Fruit fly (Drosophila melanogaster) whole organism, embryonic: Measurements from ENCODE around the gene Cnot4.

Source experiments
- BtbVII ChIP-seq: fragments of 200-800 bp; sonication (Bioruptor generic); optimal IDR thresholded peaks from 3 replicates; lab custom pipeline; 2017; ENCODE audit warnings: missing biosample characterization, mild to moderate bottlenecking, missing genetic modification characterization
- C15 ChIP-seq: fragments of 200-800 bp; sonication (Bioruptor generic); IDR thresholded peaks from 3 replicates; pipeline ENCODE4 v1.3.6; 2022; ENCODE audit warnings: missing biosample characterization, missing genetic modification characterization
- CG12659 ChIP-seq: fragments of 200-800 bp; sonication (Bioruptor generic); optimal IDR thresholded peaks from 3 replicates; lab custom pipeline; 2017; ENCODE audit warnings: mild to moderate bottlenecking, missing biosample characterization, missing genetic modification reagents, missing genetic modification characterization
- CG13287 ChIP-seq: fragments of 200-800 bp; sonication (Bioruptor generic); IDR thresholded peaks from 2 replicates; pipeline ENCODE4 v1.3.6; 2022; ENCODE audit warnings: missing biosample characterization, missing genetic modification characterization; ENCODE audit not compliant: partially characterized antibody
- CG13775 ChIP-seq: fragments of 200-800 bp; sonication (Bioruptor generic); optimal IDR thresholded peaks from 3 replicates; lab custom pipeline; 2017; ENCODE audit warnings: missing biosample characterization, mild to moderate bottlenecking, missing genetic modification characterization
- CG14710 ChIP-seq: fragments of 200-800 bp; sonication (Bioruptor generic); optimal IDR thresholded peaks from 3 replicates; lab custom pipeline; 2019; ENCODE audit warnings: missing biosample characterization, mild to moderate bottlenecking, missing genetic modification characterization, moderate library complexity
- CG17385 ChIP-seq: fragments of 200-800 bp; sonication (Bioruptor generic); optimal IDR thresholded peaks from 3 replicates; lab custom pipeline; 2018; ENCODE audit warnings: missing biosample characterization, mild to moderate bottlenecking, missing genetic modification characterization
- CG17829 ChIP-seq: fragments of 200-800 bp; optimal IDR thresholded peaks from 2 replicates; lab custom pipeline; 2019; ENCODE audit warnings: missing biosample characterization, mild to moderate bottlenecking, missing genetic modification characterization, moderate library complexity
- CG2202 ChIP-seq: fragments of 200-800 bp; sonication (Bioruptor generic); optimal IDR thresholded peaks from 2 replicates; lab custom pipeline; 2018; ENCODE audit warnings: missing biosample characterization, mild to moderate bottlenecking, missing genetic modification characterization
- CG2712 ChIP-seq: fragments of 200-800 bp; optimal IDR thresholded peaks from 3 replicates; lab custom pipeline; 2019; ENCODE audit warnings: missing biosample characterization, mild to moderate bottlenecking, missing genetic modification characterization, moderate library complexity
- CG32532 ChIP-seq: fragments of 200-800 bp; sonication (Bioruptor generic); IDR thresholded peaks from 2 replicates; pipeline ENCODE4 v1.3.6; 2022; ENCODE audit warnings: missing biosample characterization, missing genetic modification characterization
- CG33213 ChIP-seq: fragments of 200-800 bp; sonication (Bioruptor generic); optimal IDR thresholded peaks from 3 replicates; lab custom pipeline; 2016; ENCODE audit warnings: missing biosample characterization, missing genetic modification characterization
- CG33557 ChIP-seq: fragments of 200-800 bp; sonication (Bioruptor generic); optimal IDR thresholded peaks from 2 replicates; lab custom pipeline; 2019; ENCODE audit warnings: missing biosample characterization, mild to moderate bottlenecking, missing genetic modification characterization, moderate library complexity
- CG3407 ChIP-seq: fragments of 200-800 bp; sonication (Bioruptor generic); optimal IDR thresholded peaks from 2 replicates; lab custom pipeline; 2018; ENCODE audit warnings: missing biosample characterization, mild to moderate bottlenecking, missing genetic modification characterization
- CG4360 ChIP-seq: fragments of 200-800 bp; sonication (Bioruptor generic); IDR thresholded peaks from 2 replicates; pipeline ENCODE4 v1.3.6; 2022; ENCODE audit warnings: missing biosample characterization, missing genetic modification characterization
- CG4617 ChIP-seq: fragments of 200-800 bp; sonication (Bioruptor generic); optimal IDR thresholded peaks from 3 replicates; lab custom pipeline; 2016; ENCODE audit warnings: missing biosample characterization, missing genetic modification characterization, borderline replicate concordance
- CG6654 ChIP-seq: fragments of 200-800 bp; sonication (Bioruptor generic); optimal IDR thresholded peaks from 2 replicates; lab custom pipeline; 2017; ENCODE audit warnings: missing biosample characterization, mild to moderate bottlenecking, missing genetic modification characterization
- CG6854 ChIP-seq: fragments of 200-800 bp; sonication (Bioruptor generic); optimal IDR thresholded peaks from 3 replicates; lab custom pipeline; 2017; ENCODE audit warnings: missing biosample characterization, mild to moderate bottlenecking, missing genetic modification characterization
- CG7745 ChIP-seq: fragments of 200-800 bp; sonication (Bioruptor generic); optimal IDR thresholded peaks from 2 replicates; lab custom pipeline; 2018; ENCODE audit warnings: missing biosample characterization, mild to moderate bottlenecking, missing genetic modification characterization, moderate library complexity
- CG8290 ChIP-seq, 3 experiments: fragments of 200-800 bp; sonication (Bioruptor generic); optimal IDR thresholded peaks; 2 replicates each; lab custom pipeline; 2016 to 2019; ENCODE audit warnings: missing biosample characterization in 3 of 3, missing genetic modification characterization in 3 of 3, mild to moderate bottlenecking in 2 of 3, moderate library complexity in 1 of 3
- CG9437 ChIP-seq: fragments of 200-800 bp; sonication (Bioruptor generic); optimal IDR thresholded peaks from 2 replicates; lab custom pipeline; 2018; ENCODE audit warnings: missing biosample characterization, mild to moderate bottlenecking, missing genetic modification characterization
- CG9609 ChIP-seq: fragments of 200-800 bp; sonication (Bioruptor generic); optimal IDR thresholded peaks from 3 replicates; lab custom pipeline; 2016; ENCODE audit warnings: missing biosample characterization, missing genetic modification characterization
- HHEX ChIP-seq: fragments of 200-800 bp; sonication (Bioruptor generic); optimal IDR thresholded peaks from 3 replicates; lab custom pipeline; 2017; ENCODE audit warnings: missing biosample characterization, mild to moderate bottlenecking, missing genetic modification characterization, missing genetic modification reagents
- HmgD ChIP-seq: fragments of 200-800 bp; sonication (Bioruptor generic); optimal IDR thresholded peaks from 3 replicates; lab custom pipeline; 2016; ENCODE audit warnings: missing biosample characterization, missing genetic modification characterization
- Hmr ChIP-seq: fragments of 200-800 bp; sonication (Bioruptor generic); optimal IDR thresholded peaks from 3 replicates; lab custom pipeline; 2017; ENCODE audit warnings: mild to moderate bottlenecking, missing biosample characterization, missing genetic modification reagents, missing genetic modification characterization
- Hsf ChIP-seq: fragments of 200-800 bp; sonication (Bioruptor generic); optimal IDR thresholded peaks from 3 replicates; lab custom pipeline; 2016; ENCODE audit warnings: missing biosample characterization, missing genetic modification characterization
- Max ChIP-seq: fragments of 200-800 bp; sonication (Bioruptor generic); optimal IDR thresholded peaks from 2 replicates; lab custom pipeline; 2016; ENCODE audit warnings: missing biosample characterization, mild to moderate bottlenecking, missing genetic modification characterization
- Scr ChIP-seq: fragments of 200-800 bp; sonication (Bioruptor generic); IDR thresholded peaks from 2 replicates; pipeline ENCODE4 v1.3.6; 2022; ENCODE audit warnings: missing biosample characterization, missing genetic modification characterization; ENCODE audit not compliant: partially characterized antibody
- Sry-β ChIP-seq: fragments of 200-800 bp; sonication (Bioruptor generic); optimal IDR thresholded peaks from 2 replicates; lab custom pipeline; 2018; ENCODE audit warnings: missing biosample characterization, mild to moderate bottlenecking, missing genetic modification characterization, moderate library complexity
- Trl ChIP-seq, 3 experiments: fragments of >200 bp in 2 of 3; fragments of 200-800 bp in 1 of 3; sonication (Bioruptor generic) in 1 of 3; optimal IDR thresholded peaks; 2 replicates in 1 of 3; 3 replicates in 2 of 3; lab custom pipeline; 2016 to 2017; ENCODE audit warnings: missing biosample characterization in 1 of 3, missing genetic modification characterization in 1 of 3
- Vsx1 ChIP-seq: fragments of 200-800 bp; sonication (Bioruptor generic); optimal IDR thresholded peaks from 2 replicates; lab custom pipeline; 2017; ENCODE audit warnings: missing biosample characterization, mild to moderate bottlenecking, missing genetic modification characterization, missing genetic modification reagents
- amos ChIP-seq: fragments of 200-800 bp; sonication (Bioruptor generic); IDR thresholded peaks from 2 replicates; pipeline ENCODE4 v1.3.6; 2022; ENCODE audit warnings: missing biosample characterization, missing genetic modification characterization; ENCODE audit not compliant: partially characterized antibody
- bsh ChIP-seq, 2 experiments: fragments of 200-800 bp; sonication (Bioruptor generic); optimal IDR thresholded peaks; 2 replicates each; lab custom pipeline; 2017 to 2018; ENCODE audit warnings: mild to moderate bottlenecking in 2 of 2, missing biosample characterization in 2 of 2, missing genetic modification characterization in 2 of 2, moderate library complexity in 1 of 2
- cato ChIP-seq: fragments of 200-800 bp; sonication (Bioruptor generic); optimal IDR thresholded peaks from 2 replicates; lab custom pipeline; 2016; ENCODE audit warnings: missing biosample characterization, missing genetic modification characterization, borderline replicate concordance
- cg ChIP-seq: fragments of 200-800 bp; sonication (Bioruptor generic); optimal IDR thresholded peaks from 3 replicates; lab custom pipeline; 2019; ENCODE audit warnings: missing biosample characterization, mild to moderate bottlenecking, missing genetic modification characterization, moderate library complexity
- crp ChIP-seq, 2 experiments: fragments of 200-800 bp; sonication (Bioruptor generic); optimal IDR thresholded peaks; 2 replicates in 1 of 2; 3 replicates in 1 of 2; lab custom pipeline; 2017; ENCODE audit warnings: missing biosample characterization in 2 of 2, missing genetic modification characterization in 2 of 2, mild to moderate bottlenecking in 1 of 2, moderate library complexity in 1 of 2
- dati ChIP-seq: fragments of 200-800 bp; sonication (Bioruptor generic); IDR thresholded peaks from 2 replicates; pipeline ENCODE4 v1.3.6; 2022; ENCODE audit warnings: missing biosample characterization, missing genetic modification characterization
- fd3F ChIP-seq: fragments of 200-800 bp; sonication (Bioruptor generic); optimal IDR thresholded peaks from 2 replicates; lab custom pipeline; 2018; ENCODE audit warnings: missing biosample characterization, mild to moderate bottlenecking, missing genetic modification characterization, moderate library complexity
- grau ChIP-seq: fragments of 200-800 bp; optimal IDR thresholded peaks from 3 replicates; lab custom pipeline; 2019; ENCODE audit warnings: missing biosample characterization, mild to moderate bottlenecking, missing genetic modification characterization, moderate library complexity
- oc ChIP-seq: fragments of 200-800 bp; sonication (Bioruptor generic); optimal IDR thresholded peaks from 2 replicates; lab custom pipeline; 2018; ENCODE audit warnings: missing biosample characterization, mild to moderate bottlenecking, missing genetic modification characterization, moderate library complexity
- sc ChIP-seq, 3 experiments: fragments of >200 bp in 2 of 3; fragments of 200-800 bp in 1 of 3; sonication (Bioruptor generic) in 1 of 3; optimal IDR thresholded peaks; 2 replicates in 2 of 3; 3 replicates in 1 of 3; lab custom pipeline; 2017; ENCODE audit warnings: mild to moderate bottlenecking in 1 of 3, missing biosample characterization in 1 of 3, missing genetic modification characterization in 1 of 3, missing genetic modification reagents in 1 of 3
- ssp ChIP-seq: fragments of 200-800 bp; sonication (Bioruptor generic); IDR thresholded peaks from 2 replicates; pipeline ENCODE4 v1.3.6; 2022; ENCODE audit warnings: missing biosample characterization, missing genetic modification characterization
- stc ChIP-seq: fragments of 200-800 bp; sonication (Bioruptor generic); IDR thresholded peaks from 2 replicates; pipeline ENCODE4 v1.3.6; 2022; ENCODE audit warnings: missing biosample characterization, missing genetic modification characterization
- trem ChIP-seq: fragments of 200-800 bp; optimal IDR thresholded peaks from 3 replicates; lab custom pipeline; 2019; ENCODE audit warnings: missing biosample characterization, mild to moderate bottlenecking, missing genetic modification characterization, moderate library complexity
- zen2 ChIP-seq: fragments of 200-800 bp; sonication (Bioruptor generic); IDR thresholded peaks from 3 replicates; pipeline ENCODE4 v1.3.6; 2022; ENCODE audit warnings: missing biosample characterization, missing genetic modification characterization; ENCODE audit not compliant: partially characterized antibody
- zfh1 ChIP-seq: fragments of 200-800 bp; sonication (Bioruptor generic); IDR thresholded peaks from 3 replicates; pipeline ENCODE4 v1.3.6; 2022; ENCODE audit warnings: missing biosample characterization, missing genetic modification characterization

Gene Cnot4

dm6 chr2L:10356508-10356907 lies 40.0 kb upstream of the Cnot4 start, which contains the start of the genes CtsL4 and ClpP (continued):
- TF ChIP-seq stc (0 out of 2 replicates have a peak, but pooled peaks have one; percentile 23), HmgD (GFP tag; lab: Kevin White, UChicago) (peak; percentile 57), CG2712 (tag; lab: Kevin White, UChicago) (peak; percentile 55), Hsf (peak; percentile 59), BtbVII (no peak), CG9609 (GFP tag; lab: Kevin White, UChicago) (peak; percentile 30), Max (GFP tag; lab: Kevin White, UChicago) (peak; percentile 20), CG8290 (GFP tag; optimal IDR thresholded peaks at IDR 0.05; lab: Kevin White, UChicago) (peak; percentile 78), CG8290 (tag; optimal IDR thresholded peaks at IDR 0.05; lab: Kevin White, UChicago) (peak in 1 of 2 experiments; percentile 14), trem (tag; lab: Kevin White, UChicago) (peak; percentile 46), CG32532 (GFP tag; lab: Robert Waterston, UW) (peak; percentile 34), CG6654 (GFP tag; lab: Kevin White, UChicago) (no peak), zfh1 (GFP tag; lab: Robert Waterston, UW) (peak; percentile 25; the same call in 1 of the 3 replicates), Scr (GFP tag; lab: Robert Waterston, UW) (0 out of 2 replicates have a peak, but pooled peaks have one; percentile 23), HHEX (GFP tag; lab: Kevin White, UChicago) (peak; percentile 27), cg (GFP tag; lab: Kevin White, UChicago) (no peak), crp (GFP tag; optimal IDR thresholded peaks at IDR 0.05; lab: Kevin White, UChicago) (peak; percentile 29 to 92), CG4617 (GFP tag; lab: Kevin White, UChicago) (peak; percentile 76), bsh (GFP tag; optimal IDR thresholded peaks at IDR 0.05; lab: Kevin White, UChicago) (peak in 1 of 2 experiments; percentile 33), CG6854 (GFP tag; lab: Kevin White, UChicago) (no peak), dati (GFP tag; lab: Robert Waterston, UW) (no peak), Vsx1 (GFP tag; lab: Kevin White, UChicago) (no peak), CG13775 (GFP tag; lab: Kevin White, UChicago) (peak; percentile 37), cato (GFP tag; lab: Kevin White, UChicago) (peak; percentile 14), Trl (optimal IDR thresholded peaks at IDR 0.05; lab: Kevin White, UChicago) (no peak), Trl (GFP tag; optimal IDR thresholded peaks at IDR 0.05; lab: Kevin White, UChicago) (peak; percentile 8), fd3F (peak; percentile 42), CG7745 (tag; lab: Kevin White, UChicago) (no peak), CG17385 (GFP tag; lab: Kevin White, UChicago) (peak; percentile 39), CG9437 (GFP tag; lab: Kevin White, UChicago) (peak; percentile 36), CG13287 (GFP tag; lab: Robert Waterston, UW) (peak; percentile 33; the same call in 1 of the 2 replicates), grau (tag; lab: Kevin White, UChicago) (peak; percentile 60)
- TF ChIP-seq, all 482 proteins: peak for 177

- TF ChIP-seq CG4360 (GFP tag; lab: Robert Waterston, UW) (no peak), CG2202 (tag; lab: Kevin White, UChicago) (no peak), CG17829 (peak; percentile 69), CG14710 (peak; percentile 77), Hmr (GFP tag; lab: Kevin White, UChicago) (no peak), zen2 (GFP tag; lab: Robert Waterston, UW) (no peak; the same call in 2 of the 3 replicates), oc (tag; lab: Kevin White, UChicago) (no peak), grau (tag; lab: Kevin White, UChicago) (peak; percentile 26), CG3407 (GFP tag; lab: Kevin White, UChicago) (no peak), ssp (GFP tag; lab: Robert Waterston, UW) (peak; percentile 29; the same call in 1 of the 2 replicates), CG33213 (GFP tag; lab: Kevin White, UChicago) (no peak), Sry-β (GFP tag; lab: Kevin White, UChicago) (no peak), CG33557 (GFP tag; lab: Kevin White, UChicago) (peak; percentile 10), sc (optimal IDR thresholded peaks at IDR 0.05; lab: Kevin White, UChicago) (no peak), sc (GFP tag; optimal IDR thresholded peaks at IDR 0.05; lab: Kevin White, UChicago) (no peak), C15 (no peak), amos (peak; percentile 71), CG12659 (GFP tag; lab: Kevin White, UChicago) (peak; percentile 70)
Measured at dm6 chr2L:10362408-10363067, 34.0 kb upstream of the Cnot4 start, which contains the start of the genes Cand1 and pim. Cand1 (minus strand) TSS chr2L:10362707. pim (plus strand) TSS chr2L:10362989.
